Fruit fly (Drosophila melanogaster) Kc167 (cell line): ENCODE measurements around the gene PTPMT1.

Source experiments
- Myc ChIP-seq: fragments of >200 bp; optimal IDR thresholded peaks from 2 replicates; lab custom pipeline; 2017; ENCODE audit warnings: missing external identifiers
- h ChIP-seq: fragments of >200 bp; optimal IDR thresholded peaks from 3 replicates; lab custom pipeline; 2018; ENCODE audit warnings: missing external identifiers

DNA sequence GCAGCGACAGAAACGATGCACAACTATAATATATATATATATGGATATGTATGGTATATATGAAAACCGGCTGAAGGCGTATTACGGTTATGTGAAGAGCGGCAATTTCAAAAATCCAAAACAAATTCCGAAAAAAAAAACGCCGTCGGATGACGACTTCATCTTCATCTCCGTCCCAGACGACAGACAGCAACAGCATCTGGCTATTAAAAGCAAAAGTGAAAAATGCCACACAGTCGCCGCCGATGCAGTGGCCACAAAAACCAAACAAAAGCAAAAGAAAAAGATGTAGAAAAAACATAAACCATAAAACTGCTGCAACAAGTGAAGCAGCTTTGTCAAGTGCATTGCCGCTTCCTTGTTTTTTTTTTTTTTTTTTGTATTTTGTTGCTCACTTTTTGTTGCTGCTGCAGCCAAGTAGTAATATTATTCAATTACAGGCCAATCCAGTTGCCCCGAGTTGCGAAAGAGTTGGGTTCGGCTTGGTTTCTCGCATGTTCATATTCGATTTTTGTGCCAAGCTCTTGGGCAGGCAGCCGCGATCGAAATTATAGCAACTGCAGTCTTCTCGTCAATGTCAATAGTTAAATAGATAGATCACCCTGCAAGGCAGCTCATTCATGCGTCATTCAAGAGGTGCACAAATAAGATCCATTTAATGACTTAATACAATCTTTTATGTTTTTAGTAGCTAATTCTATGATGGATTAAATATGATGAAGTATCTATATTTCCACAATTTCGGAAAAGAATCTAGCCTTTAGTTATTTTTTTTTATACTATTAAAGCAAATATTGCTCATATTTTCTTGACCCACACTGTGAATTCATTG lies 23.4 kb upstream of the PTPMT1 start:
- no peak for TF ChIP-seq Myc
- no peak for TF ChIP-seq h (lab: Kevin White, UChicago)
